Worm (Caenorhabditis elegans) whole organism, L4 larva: ENCODE results near the gene C39E9.12.

ENCODE experiments used
- T26A8.4 ChIP-seq: fragments of 200-800 bp; sonication (Bioruptor generic); IDR thresholded peaks from 2 replicates; pipeline ENCODE4 v1.3.6; 2022; ENCODE audit warnings: missing genetic modification characterization, missing compliant biosample characterization
- attf-4 ChIP-seq: sonication (generic microtip); optimal IDR thresholded peaks from 3 replicates; lab custom pipeline; 2017; ENCODE audit warnings: missing biosample characterization, missing genetic modification characterization
- ceh-62 ChIP-seq: sonication (generic microtip); optimal IDR thresholded peaks from 2 replicates; lab custom pipeline; 2017; ENCODE audit warnings: missing biosample characterization, missing genetic modification characterization
- ceh-82 ChIP-seq: sonication (generic microtip); optimal IDR thresholded peaks from 2 replicates; lab custom pipeline; 2017; ENCODE audit warnings: missing biosample characterization, missing genetic modification characterization
- duxl-1 ChIP-seq: sonication (generic microtip); optimal IDR thresholded peaks from 2 replicates; lab custom pipeline; 2016; ENCODE audit warnings: mild to moderate bottlenecking, missing genetic modification characterization, moderate library complexity, missing compliant biosample characterization; ENCODE audit not compliant: poor library complexity
- hlh-30 ChIP-seq: sonication (generic microtip); optimal IDR thresholded peaks from 2 replicates; lab custom pipeline; 2017; ENCODE audit warnings: antibody characterized with exemption, mild to moderate bottlenecking, missing genetic modification characterization, missing compliant biosample characterization; ENCODE audit not compliant: insufficient read depth
- lir-3 ChIP-seq: sonication (generic microtip); optimal IDR thresholded peaks from 2 replicates; lab custom pipeline; 2016; ENCODE audit warnings: mild to moderate bottlenecking, missing genetic modification characterization, missing compliant biosample characterization
- nhr-10 ChIP-seq: fragments of 150-350 bp; optimal IDR thresholded peaks from 2 replicates; lab custom pipeline; 2014; ENCODE audit warnings: missing biosample characterization, missing genetic modification characterization
- nhr-102 ChIP-seq: sonication (generic microtip); optimal IDR thresholded peaks from 2 replicates; lab custom pipeline; 2016; ENCODE audit warnings: mild to moderate bottlenecking, missing genetic modification characterization, moderate library complexity, missing compliant biosample characterization
- nhr-237 ChIP-seq: sonication (generic microtip); optimal IDR thresholded peaks from 2 replicates; lab custom pipeline; 2017; ENCODE audit warnings: missing biosample characterization, missing genetic modification characterization
- snpc-1.2 ChIP-seq: fragments of 200-800 bp; sonication (Bioruptor generic); IDR thresholded peaks from 2 replicates; pipeline ENCODE4 v1.3.6; 2022; ENCODE audit warnings: missing genetic modification reagents, missing genetic modification characterization, missing compliant biosample characterization
- unc-62 ChIP-seq, 3 experiments: fragments of 150-350 bp in 1 of 3; sonication (generic microtip); optimal IDR thresholded peaks in 2 of 3; peaks in 1 of 3; 1 replicate in 1 of 3; 2 replicates in 2 of 3; lab custom pipeline; 2014 to 2017; ENCODE audit warnings: missing biosample characterization in 3 of 3, missing genetic modification characterization in 3 of 3, missing genetic modification reagents in 3 of 3, missing genotype in 1 of 3
- zag-1 ChIP-seq: fragments of 150-350 bp; optimal IDR thresholded peaks from 2 replicates; lab custom pipeline; 2014; ENCODE audit warnings: missing biosample characterization, missing genetic modification characterization

ce11 chrIV:13078342-13078741 is 15.5 kb upstream of the C39E9.12 start:
- TF ChIP-seq duxl-1 (no peak), attf-4 (tag; lab: Kevin White, UChicago) (no peak), unc-62 (GFP tag; optimal IDR thresholded peaks at IDR 0.05 in 1 of 2; lab: Kevin White, UChicago) (peak in 1 of 2 experiments; percentile 96), unc-62 (tag; optimal IDR thresholded peaks at IDR 0.05; lab: Kevin White, UChicago) (no peak), snpc-1.2 (GFP tag; lab: Robert Waterston, UW) (no peak), ceh-62 (tag; lab: Kevin White, UChicago) (no peak), hlh-30 (tag; lab: Kevin White, UChicago) (no peak), lir-3 (tag; lab: Kevin White, UChicago) (no peak), zag-1 (tag; lab: Kevin White, UChicago) (no peak), nhr-102 (tag; lab: Kevin White, UChicago) (no peak), nhr-237 (tag; lab: Kevin White, UChicago) (no peak), ceh-82 (tag; lab: Kevin White, UChicago) (no peak), T26A8.4 (GFP tag; lab: Robert Waterston, UW) (no peak), nhr-10 (tag; lab: Kevin White, UChicago) (no peak)
